Worm (Caenorhabditis elegans) whole organism, young adult: ENCODE measurements around the gene F38B2.2.
A peak's percentile ranks its signal among the peaks of the same experiment; 100 is the strongest.

ENCODE experiments used
- F33H1.4 ChIP-seq: fragments of 200-800 bp; sonication (Bioruptor generic); IDR thresholded peaks from 2 replicates; pipeline ENCODE4 v1.3.6; 2022; ENCODE audit warnings: missing genetic modification reagents, missing genetic modification characterization, missing compliant biosample characterization
- F37B4.10 ChIP-seq: fragments of 200-800 bp; sonication (Bioruptor generic); IDR thresholded peaks from 2 replicates; pipeline ENCODE4 v1.3.6; 2022; ENCODE audit warnings: missing genetic modification characterization, missing compliant biosample characterization
- F57C9.4 ChIP-seq: sonication (generic microtip); optimal IDR thresholded peaks from 2 replicates; lab custom pipeline; 2017; ENCODE audit warnings: mild to moderate bottlenecking, missing genetic modification characterization, missing compliant biosample characterization
- K11D2.4 ChIP-seq: fragments of 200-800 bp; sonication (Bioruptor generic); IDR thresholded peaks from 2 replicates; pipeline ENCODE4 v1.3.6; 2022; ENCODE audit warnings: missing genetic modification reagents, missing genetic modification characterization, missing compliant biosample characterization
- K12H6.12 ChIP-seq: fragments of 200-800 bp; sonication (Bioruptor generic); optimal IDR thresholded peaks from 2 replicates; lab custom pipeline; 2018; ENCODE audit warnings: mild to moderate bottlenecking, missing genetic modification characterization, missing compliant biosample characterization
- Y67H2A.10 ChIP-seq: fragments of 200-800 bp; sonication (Bioruptor generic); conservative IDR thresholded peaks from 2 replicates; pipeline ENCODE4 v1.3.6; 2022; ENCODE audit warnings: missing genetic modification reagents, missing genetic modification characterization, missing compliant biosample characterization
- Y79H2A.3 ChIP-seq: fragments of 200-800 bp; sonication (Bioruptor generic); conservative IDR thresholded peaks from 2 replicates; pipeline ENCODE4 v1.3.6; 2022; ENCODE audit warnings: missing genetic modification reagents, missing genetic modification characterization, missing compliant biosample characterization
- ZK185.1 ChIP-seq: sonication (generic microtip); optimal IDR thresholded peaks from 2 replicates; lab custom pipeline; 2016; ENCODE audit warnings: mild to moderate bottlenecking, missing genetic modification characterization, missing compliant biosample characterization; ENCODE audit not compliant: poor library complexity, severe bottlenecking
- akir-1 ChIP-seq: fragments of 200-800 bp; sonication (Bioruptor generic); optimal IDR thresholded peaks from 2 replicates; lab custom pipeline; 2018; ENCODE audit warnings: mild to moderate bottlenecking, missing genetic modification characterization, moderate library complexity, missing compliant biosample characterization
- ama-1 ChIP-seq, 3 experiments: fragments of 150-350 bp in 1 of 3; sonication (generic microtip) in 2 of 3; optimal IDR thresholded peaks; 2 replicates each; lab custom pipeline; 2014 to 2018; ENCODE audit warnings: missing biosample characterization in 2 of 3, missing genetic modification characterization in 2 of 3, missing genetic modification reagents in 2 of 3
- attf-5 ChIP-seq: fragments of 200-800 bp; sonication (Bioruptor generic); optimal IDR thresholded peaks from 2 replicates; lab custom pipeline; 2018; ENCODE audit warnings: mild to moderate bottlenecking, missing genetic modification characterization, missing compliant biosample characterization
- bed-2 ChIP-seq: fragments of 200-800 bp; sonication (Bioruptor generic); IDR thresholded peaks from 2 replicates; pipeline ENCODE4 v1.3.6; 2022; ENCODE audit warnings: missing genetic modification reagents, missing genetic modification characterization, missing compliant biosample characterization
- ceh-27 ChIP-seq: fragments of 200-800 bp; sonication (Bioruptor generic); optimal IDR thresholded peaks from 2 replicates; lab custom pipeline; 2018; ENCODE audit warnings: mild to moderate bottlenecking, missing genetic modification characterization, moderate library complexity, missing compliant biosample characterization
- chd-7 ChIP-seq: sonication (generic microtip); optimal IDR thresholded peaks from 2 replicates; lab custom pipeline; 2016; ENCODE audit warnings: mild to moderate bottlenecking, missing genetic modification characterization, moderate library complexity, missing compliant biosample characterization
- dpl-1 ChIP-seq: fragments of 150-350 bp; optimal IDR thresholded peaks from 2 replicates; lab custom pipeline; 2014; ENCODE audit warnings: missing biosample characterization, missing genetic modification reagents, missing genetic modification characterization
- egl-18 ChIP-seq: fragments of 200-800 bp; sonication (Bioruptor generic); IDR thresholded peaks from 2 replicates; pipeline ENCODE4 v1.3.6; 2022; ENCODE audit warnings: missing genetic modification reagents, missing genetic modification characterization, missing compliant biosample characterization
- egl-44 ChIP-seq: fragments of 200-800 bp; sonication (Bioruptor generic); IDR thresholded peaks from 2 replicates; pipeline ENCODE4 v1.3.6; 2022; ENCODE audit warnings: missing genetic modification reagents, missing genetic modification characterization, missing compliant biosample characterization
- ets-4 ChIP-seq: fragments of 200-800 bp; sonication (Bioruptor generic); optimal IDR thresholded peaks from 2 replicates; lab custom pipeline; 2018; ENCODE audit warnings: mild to moderate bottlenecking, missing genetic modification characterization, missing compliant biosample characterization
- gei-17 ChIP-seq: fragments of 200-800 bp; sonication (Bioruptor generic); optimal IDR thresholded peaks from 2 replicates; lab custom pipeline; 2018; ENCODE audit warnings: mild to moderate bottlenecking, missing genetic modification characterization, missing compliant biosample characterization
- hmg-1.2 ChIP-seq: fragments of 200-800 bp; sonication (Bioruptor generic); IDR thresholded peaks from 2 replicates; pipeline ENCODE4 v1.3.6; 2022; ENCODE audit warnings: missing genetic modification reagents, missing genetic modification characterization, missing compliant biosample characterization
- hsf-1 ChIP-seq: fragments of 200-800 bp; sonication (Bioruptor generic); IDR thresholded peaks from 2 replicates; pipeline ENCODE4 v1.3.6; 2022; ENCODE audit warnings: missing genetic modification reagents, missing genetic modification characterization, missing compliant biosample characterization
- let-607 ChIP-seq, 2 experiments: fragments of 200-800 bp in 1 of 2; sonication (Bioruptor generic) in 1 of 2; sonication (generic microtip) in 1 of 2; optimal IDR thresholded peaks; 2 replicates each; lab custom pipeline; 2016 to 2018; ENCODE audit warnings: mild to moderate bottlenecking in 2 of 2, missing compliant biosample characterization in 2 of 2, missing genetic modification characterization in 2 of 2, moderate library complexity in 2 of 2, missing genotype in 1 of 2
- lin-26 ChIP-seq: fragments of 200-800 bp; sonication (Bioruptor generic); IDR thresholded peaks from 2 replicates; pipeline ENCODE4 v1.3.6; 2022; ENCODE audit warnings: missing genetic modification reagents, missing genetic modification characterization, missing compliant biosample characterization
- lin-40 ChIP-seq: sonication (generic microtip); optimal IDR thresholded peaks from 2 replicates; lab custom pipeline; 2016; ENCODE audit warnings: missing genetic modification characterization, mild to moderate bottlenecking, missing compliant biosample characterization, missing genotype, missing genetic modification reagents
- lin-54 ChIP-seq: fragments of 200-800 bp; sonication (Bioruptor generic); optimal IDR thresholded peaks from 2 replicates; lab custom pipeline; 2018; ENCODE audit warnings: mild to moderate bottlenecking, missing genetic modification characterization, missing compliant biosample characterization
- madf-3 ChIP-seq: fragments of 200-800 bp; sonication (Bioruptor generic); IDR thresholded peaks from 2 replicates; pipeline ENCODE4 v1.3.6; 2022; ENCODE audit warnings: missing genetic modification reagents, missing genetic modification characterization, missing compliant biosample characterization
- madf-6 ChIP-seq: fragments of 200-800 bp; sonication (Bioruptor generic); IDR thresholded peaks from 2 replicates; pipeline ENCODE4 v1.3.6; 2022; ENCODE audit warnings: missing genetic modification reagents, missing genetic modification characterization, missing compliant biosample characterization
- madf-8 ChIP-seq: fragments of 200-800 bp; sonication (Bioruptor generic); conservative IDR thresholded peaks from 2 replicates; pipeline ENCODE4 v1.3.6; 2022; ENCODE audit warnings: missing genetic modification reagents, missing genetic modification characterization, missing compliant biosample characterization
- mcd-1 ChIP-seq: fragments of 200-800 bp; sonication (Bioruptor generic); IDR thresholded peaks from 2 replicates; pipeline ENCODE4 v1.3.6; 2022; ENCODE audit warnings: missing genetic modification reagents, missing genetic modification characterization, missing compliant biosample characterization
- nfyb-1 ChIP-seq: fragments of 200-800 bp; sonication (Bioruptor generic); IDR thresholded peaks from 2 replicates; pipeline ENCODE4 v1.3.6; 2022; ENCODE audit warnings: missing genetic modification reagents, missing genetic modification characterization, missing compliant biosample characterization
- nhr-80 ChIP-seq: sonication (generic microtip); optimal IDR thresholded peaks from 2 replicates; lab custom pipeline; 2016; ENCODE audit warnings: missing genetic modification characterization, missing compliant biosample characterization
- rcor-1 ChIP-seq: fragments of 200-800 bp; sonication (Bioruptor generic); IDR thresholded peaks from 2 replicates; pipeline ENCODE4 v1.3.6; 2022; ENCODE audit warnings: missing genetic modification reagents, missing genetic modification characterization, missing compliant biosample characterization
- sdz-38 ChIP-seq: sonication (generic microtip); optimal IDR thresholded peaks from 2 replicates; lab custom pipeline; 2016; ENCODE audit warnings: missing genotype, missing genetic modification characterization, missing compliant biosample characterization
- sea-2 ChIP-seq: fragments of 200-800 bp; sonication (Bioruptor generic); IDR thresholded peaks from 2 replicates; pipeline ENCODE4 v1.3.6; 2022; ENCODE audit warnings: missing genetic modification characterization, missing compliant biosample characterization
- snpc-1.3 ChIP-seq: sonication (generic microtip); optimal IDR thresholded peaks from 2 replicates; lab custom pipeline; 2017; ENCODE audit warnings: missing genetic modification characterization, mild to moderate bottlenecking, missing compliant biosample characterization, antibody characterized with exemption, moderate library complexity, missing genotype, missing genetic modification reagents; ENCODE audit not compliant: insufficient read depth
- snpc-4 ChIP-seq, 5 experiments: fragments of 150-350 bp in 1 of 5; sonication (generic microtip) in 4 of 5; optimal IDR thresholded peaks; 2 replicates each; lab custom pipeline; 2014 to 2018; ENCODE audit warnings: missing genetic modification characterization in 5 of 5, missing biosample characterization in 3 of 5, antibody characterized with exemption in 2 of 5, mild to moderate bottlenecking in 2 of 5, missing compliant biosample characterization in 2 of 5, missing genotype in 2 of 5, moderate library complexity in 2 of 5, missing genetic modification reagents in 1 of 5
- sptf-2 ChIP-seq: fragments of 200-800 bp; sonication (Bioruptor generic); optimal IDR thresholded peaks from 2 replicates; lab custom pipeline; 2018; ENCODE audit warnings: mild to moderate bottlenecking, missing genetic modification characterization, missing compliant biosample characterization
- zfh-2 ChIP-seq: fragments of 200-800 bp; sonication (Bioruptor generic); conservative IDR thresholded peaks from 2 replicates; pipeline ENCODE4 v1.3.6; 2022; ENCODE audit warnings: missing genetic modification reagents, missing genetic modification characterization, missing compliant biosample characterization
- ztf-18 ChIP-seq: sonication (generic microtip); optimal IDR thresholded peaks from 2 replicates; lab custom pipeline; 2016; ENCODE audit warnings: missing genotype, mild to moderate bottlenecking, missing genetic modification characterization, missing compliant biosample characterization
- ztf-26 ChIP-seq: sonication (generic microtip); optimal IDR thresholded peaks from 2 replicates; lab custom pipeline; 2017; ENCODE audit warnings: missing genetic modification characterization, missing compliant biosample characterization
- ztf-3 ChIP-seq: fragments of 200-800 bp; sonication (Bioruptor generic); optimal IDR thresholded peaks from 2 replicates; lab custom pipeline; 2018; ENCODE audit warnings: mild to moderate bottlenecking, missing genetic modification characterization, missing compliant biosample characterization

F38B2.2 gene

DNA sequence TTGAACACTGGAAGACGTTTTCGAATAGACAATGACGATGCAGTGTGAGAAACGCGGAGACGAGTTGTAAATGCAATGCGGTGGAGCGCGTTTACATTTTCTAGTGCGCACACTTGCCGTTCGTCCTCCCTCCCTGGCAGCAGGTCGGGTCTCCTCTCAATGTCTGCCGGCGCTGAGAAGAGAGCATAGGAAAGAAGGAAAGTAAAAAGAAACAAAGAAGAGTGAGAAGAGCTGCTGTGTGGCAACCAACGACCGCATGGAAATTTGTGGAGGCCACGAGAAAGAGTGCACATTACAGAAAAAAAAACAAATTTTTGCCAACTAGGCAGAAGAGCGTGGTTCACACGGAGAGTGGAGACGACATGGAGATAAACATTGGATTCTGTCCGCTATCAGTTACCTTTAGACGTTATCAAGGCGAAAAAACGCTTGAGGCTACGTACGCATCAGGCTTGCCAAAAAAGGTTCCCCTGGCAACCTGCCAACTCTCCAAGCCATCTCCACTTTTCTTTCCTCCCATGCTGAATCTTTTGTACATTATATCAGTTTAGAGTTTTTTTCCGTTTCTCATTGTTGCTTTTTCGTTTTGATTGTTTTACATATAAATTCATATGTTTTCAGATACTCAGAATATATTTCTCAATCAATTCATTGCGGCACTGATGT is 20.6 kb upstream of the F38B2.2 start, which contains the start of the genes snrp-40.1 and F08G12.3 (continued):
- TF ChIP-seq ets-4 (GFP tag; lab: Kevin White, UChicago) (peak; percentile 15), let-607 (tag; optimal IDR thresholded peaks at IDR 0.05; lab: Kevin White, UChicago) (peak; percentile 71 to 76), Y67H2A.10 (GFP tag; lab: Robert Waterston, UW) (no peak), chd-7 (tag; lab: Kevin White, UChicago) (peak; percentile 71), bed-2 (GFP tag; lab: Robert Waterston, UW) (no peak), akir-1 (GFP tag; lab: Kevin White, UChicago) (no peak), dpl-1 (no peak), egl-44 (GFP tag; lab: Robert Waterston, UW) (peak; percentile 16; the same call in 1 of the 2 replicates), mcd-1 (peak; percentile 91), ceh-27 (GFP tag; lab: Kevin White, UChicago) (peak; percentile 74), snpc-1.3 (no peak), K12H6.12 (peak; percentile 84), egl-18 (GFP tag; lab: Robert Waterston, UW) (0 out of 2 replicates have a peak, but pooled peaks have one; percentile 8), rcor-1 (GFP tag; lab: Robert Waterston, UW) (0 out of 2 replicates have a peak, but pooled peaks have one; percentile 21), lin-40 (tag; lab: Kevin White, UChicago) (peak; percentile 80), snpc-4 (GFP tag; optimal IDR thresholded peaks at IDR 0.05; lab: Kevin White, UChicago) (no peak), snpc-4 (tag; optimal IDR thresholded peaks at IDR 0.05; lab: Kevin White, UChicago) (peak in 3 of 4 experiments; percentile 62 to 82 (median 69)), sdz-38 (tag; lab: Kevin White, UChicago) (no peak), gei-17 (GFP tag; lab: Kevin White, UChicago) (peak; percentile 12), attf-5 (GFP tag; lab: Kevin White, UChicago) (peak; percentile 92), lin-26 (GFP tag; lab: Robert Waterston, UW) (no peak), madf-8 (GFP tag; lab: Robert Waterston, UW) (no peak), F33H1.4 (GFP tag; lab: Robert Waterston, UW) (no peak), zfh-2 (GFP tag; lab: Robert Waterston, UW) (peak; percentile 98)

DNA sequence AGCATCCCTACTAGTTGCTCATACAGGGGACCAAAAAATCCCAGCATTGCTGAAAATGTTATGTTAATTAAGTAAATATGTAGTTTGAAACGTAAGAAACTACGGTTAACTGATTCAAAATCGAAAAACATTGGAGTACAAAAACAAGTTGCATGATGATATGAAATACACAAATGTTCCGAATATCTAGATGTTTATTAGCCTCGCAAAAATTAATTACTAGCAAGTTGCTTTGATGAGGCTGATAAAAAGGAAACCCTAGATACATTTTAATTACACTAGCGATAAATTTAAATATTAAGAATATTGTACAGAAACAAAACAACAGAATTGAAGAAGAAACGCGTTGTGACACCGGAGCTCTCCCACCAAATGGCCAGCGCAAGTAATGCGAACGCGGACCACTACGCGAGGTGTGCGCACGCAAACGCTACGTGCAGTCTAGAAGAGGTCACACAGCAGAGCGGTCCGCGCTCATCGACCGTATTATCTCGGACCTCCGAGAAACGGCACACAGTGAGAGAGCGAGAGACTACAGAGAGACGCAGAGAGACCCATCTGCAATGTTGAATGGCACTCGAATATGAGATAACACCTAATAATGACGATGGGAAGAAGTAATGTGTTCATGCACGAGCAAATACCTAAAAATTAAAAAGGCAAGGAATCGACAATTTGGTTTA is 17.6 kb upstream of the F38B2.2 start, which contains the start of gene inx-2:
Gene inx-2, minus strand, starts transcription at position 51 of the 683 bp plus-strand sequence.
- TF ChIP-seq zfh-2 (GFP tag; lab: Robert Waterston, UW) (peak; percentile 58; the same call in 1 of the 2 replicates), hsf-1 (GFP tag; lab: Robert Waterston, UW) (no peak), madf-3 (GFP tag; lab: Robert Waterston, UW) (0 out of 2 replicates have a peak, but pooled peaks have one; percentile 24), hmg-1.2 (GFP tag; lab: Robert Waterston, UW) (peak; percentile 21; the same call in 1 of the 2 replicates), nhr-80 (tag; lab: Kevin White, UChicago) (no peak), Y67H2A.10 (GFP tag; lab: Robert Waterston, UW) (no peak), F37B4.10 (0 out of 2 replicates have a peak, but pooled peaks have one; percentile 28), K11D2.4 (GFP tag; lab: Robert Waterston, UW) (0 out of 2 replicates have a peak, but pooled peaks have one; percentile 15), ztf-3 (GFP tag; lab: Kevin White, UChicago) (no peak)
- TF ChIP-seq, all 124 proteins: peak for 5

DNA sequence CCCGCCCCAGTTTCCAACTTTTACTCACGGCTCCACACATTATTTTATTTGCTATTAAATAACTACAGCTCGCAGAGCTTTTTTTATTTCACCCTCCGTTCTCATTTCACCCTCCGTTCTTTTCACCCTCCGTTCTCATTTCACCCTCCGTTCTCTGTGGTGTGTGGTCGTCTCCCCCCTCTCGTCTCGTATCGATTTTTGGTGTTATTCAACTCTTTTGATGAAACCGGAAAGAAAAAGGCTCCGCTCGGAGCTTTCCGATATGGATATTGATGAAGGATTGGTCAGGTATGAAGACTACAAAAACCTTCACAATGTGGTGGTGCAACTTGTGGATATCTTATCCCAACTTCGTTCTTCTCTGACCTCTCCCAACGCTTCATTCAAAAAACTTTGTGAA is 11.4 kb upstream of the F38B2.2 start:
- no peak for TF ChIP-seq F33H1.4 (GFP tag; lab: Robert Waterston, UW)
- no peak for TF ChIP-seq F57C9.4
- TF ChIP-seq lin-54 (GFP tag; lab: Kevin White, UChicago) = no peak
- no peak for TF ChIP-seq dpl-1
- no peak for TF ChIP-seq nfyb-1 (GFP tag; lab: Robert Waterston, UW)
- no peak for TF ChIP-seq chd-7 (tag; lab: Kevin White, UChicago)
- no peak for TF ChIP-seq sea-2
- TF ChIP-seq ZK185.1 (tag; lab: Kevin White, UChicago) = no peak
- no peak for TF ChIP-seq sptf-2 (GFP tag; lab: Kevin White, UChicago)
- TF ChIP-seq Y79H2A.3 (GFP tag; lab: Robert Waterston, UW) = no peak
- TF ChIP-seq Y67H2A.10 (GFP tag; lab: Robert Waterston, UW) = no peak
- no peak for TF ChIP-seq ztf-26 (tag; lab: Kevin White, UChicago)
- TF ChIP-seq ztf-18 = no peak
- no peak for TF ChIP-seq ama-1 (optimal IDR thresholded peaks at IDR 0.05; lab: Kevin White, UChicago)
- TF ChIP-seq ama-1 (GFP tag; optimal IDR thresholded peaks at IDR 0.05; lab: Kevin White, UChicago) = no peak
- TF ChIP-seq madf-6 (GFP tag; lab: Robert Waterston, UW) = no peak
